Worm (Caenorhabditis elegans): ENCODE data around the gene ddn-3.

ce11 chrV:14268616-14269015, 42.4 kb downstream of the ddn-3 start, which contains the start of gene F40G12.4:
- TF ChIP-seq mdl-1 (tag; optimal IDR thresholded peaks at IDR 0.05) (no peak), egl-27 (tag; optimal IDR thresholded peaks at IDR 0.05) (no peak), snpc-4 (tag; optimal IDR thresholded peaks at IDR 0.05) (no peak), nhr-43 (tag; optimal IDR thresholded peaks at IDR 0.05; ENCODE audit: poor library complexity, severe bottlenecking) (no peak), jun-1 (tag; optimal IDR thresholded peaks at IDR 0.05) (no peak), lin-39 (tag; optimal IDR thresholded peaks at IDR 0.05) (no peak), tbx-2 (tag; optimal IDR thresholded peaks at IDR 0.05) (no peak), zag-1 (tag; optimal IDR thresholded peaks at IDR 0.05) (no peak), pha-4 (tag; optimal IDR thresholded peaks at IDR 0.05) (no peak), R02D3.7 (tag; optimal IDR thresholded peaks at IDR 0.05) (no peak), nhr-25 (tag; optimal IDR thresholded peaks at IDR 0.05) (no peak), nhr-28 (tag; optimal IDR thresholded peaks at IDR 0.05) (no peak), ztf-11 (tag; optimal IDR thresholded peaks at IDR 0.05) (no peak), nhr-237 (tag; optimal IDR thresholded peaks at IDR 0.05) (no peak)
